Worm (Caenorhabditis elegans): ENCODE data around the gene clec-213.

- no peak for TF ChIP-seq lin-13 (tag; optimal IDR thresholded peaks at IDR 0.05)
- no peak for TF ChIP-seq zip-8 (tag; optimal IDR thresholded peaks at IDR 0.05)
- TF ChIP-seq hlh-1 (tag; optimal IDR thresholded peaks at IDR 0.05): no peak
These were observed 13.2 kb downstream of the clec-213 start, which contains the start of gene C50E3.15 for ce11 chrV:7618114-7618513.
